Worm (Caenorhabditis elegans) whole organism, young adult: ENCODE data around the gene clc-12.
"Not testable (repeated sequence)": the region's sequence is repeated elsewhere in the genome, so short reads cannot be mapped to it uniquely, and the experiment has no call there.

Experiments
- B0019.2 ChIP-seq: fragments of 200-800 bp; sonication (Bioruptor generic); conservative IDR thresholded peaks from 2 replicates; pipeline ENCODE4 v1.3.6; 2022; ENCODE audit warnings: missing genetic modification reagents, missing genetic modification characterization, missing compliant biosample characterization
- C06A6.2 ChIP-seq: fragments of 200-800 bp; sonication (Bioruptor generic); conservative IDR thresholded peaks from 2 replicates; pipeline ENCODE4 v1.3.6; 2022; ENCODE audit warnings: missing genetic modification characterization, missing compliant biosample characterization
- D2030.7 ChIP-seq: fragments of 200-800 bp; sonication (Bioruptor generic); IDR thresholded peaks from 2 replicates; pipeline ENCODE4 v1.3.6; 2022; ENCODE audit warnings: missing genetic modification reagents, missing genetic modification characterization, missing compliant biosample characterization
- F22D6.2 ChIP-seq: sonication (generic microtip); optimal IDR thresholded peaks from 2 replicates; lab custom pipeline; 2016; ENCODE audit warnings: mild to moderate bottlenecking, missing genetic modification characterization, missing compliant biosample characterization
- F39B2.1 ChIP-seq: fragments of 200-800 bp; sonication (Bioruptor generic); IDR thresholded peaks from 2 replicates; pipeline ENCODE4 v1.3.6; 2022; ENCODE audit warnings: missing genetic modification reagents, missing genetic modification characterization, missing compliant biosample characterization
- K12H6.12 ChIP-seq: fragments of 200-800 bp; sonication (Bioruptor generic); optimal IDR thresholded peaks from 2 replicates; lab custom pipeline; 2018; ENCODE audit warnings: mild to moderate bottlenecking, missing genetic modification characterization, missing compliant biosample characterization
- Y53G8AR.9 ChIP-seq: fragments of 200-800 bp; sonication (Bioruptor generic); conservative IDR thresholded peaks from 2 replicates; pipeline ENCODE4 v1.3.6; 2022; ENCODE audit warnings: missing genetic modification reagents, missing genetic modification characterization, missing compliant biosample characterization
- Y79H2A.3 ChIP-seq: fragments of 200-800 bp; sonication (Bioruptor generic); conservative IDR thresholded peaks from 2 replicates; pipeline ENCODE4 v1.3.6; 2022; ENCODE audit warnings: missing genetic modification reagents, missing genetic modification characterization, missing compliant biosample characterization
- akir-1 ChIP-seq: fragments of 200-800 bp; sonication (Bioruptor generic); optimal IDR thresholded peaks from 2 replicates; lab custom pipeline; 2018; ENCODE audit warnings: mild to moderate bottlenecking, missing genetic modification characterization, moderate library complexity, missing compliant biosample characterization
- ama-1 ChIP-seq, 3 experiments: fragments of 150-350 bp in 1 of 3; sonication (generic microtip) in 2 of 3; optimal IDR thresholded peaks; 2 replicates each; lab custom pipeline; 2014 to 2018; ENCODE audit warnings: missing biosample characterization in 2 of 3, missing genetic modification characterization in 2 of 3, missing genetic modification reagents in 2 of 3
- athp-1 ChIP-seq: sonication (generic microtip); optimal IDR thresholded peaks from 2 replicates; lab custom pipeline; 2017; ENCODE audit warnings: mild to moderate bottlenecking, missing genetic modification characterization, missing compliant biosample characterization
- attf-5 ChIP-seq: fragments of 200-800 bp; sonication (Bioruptor generic); optimal IDR thresholded peaks from 2 replicates; lab custom pipeline; 2018; ENCODE audit warnings: mild to moderate bottlenecking, missing genetic modification characterization, missing compliant biosample characterization
- bed-1 ChIP-seq: fragments of 200-800 bp; sonication (Bioruptor generic); IDR thresholded peaks from 2 replicates; pipeline ENCODE4 v1.3.6; 2022; ENCODE audit warnings: missing genetic modification reagents, missing genetic modification characterization, missing compliant biosample characterization
- bed-2 ChIP-seq: fragments of 200-800 bp; sonication (Bioruptor generic); IDR thresholded peaks from 2 replicates; pipeline ENCODE4 v1.3.6; 2022; ENCODE audit warnings: missing genetic modification reagents, missing genetic modification characterization, missing compliant biosample characterization
- ccch-3 ChIP-seq: fragments of 200-800 bp; sonication (Bioruptor generic); optimal IDR thresholded peaks from 2 replicates; lab custom pipeline; 2018; ENCODE audit warnings: mild to moderate bottlenecking, missing genetic modification characterization, missing compliant biosample characterization
- cebp-1 ChIP-seq, 2 experiments: fragments of 200-800 bp in 1 of 2; sonication (Bioruptor generic) in 1 of 2; sonication (generic microtip) in 1 of 2; IDR thresholded peaks in 1 of 2; optimal IDR thresholded peaks in 1 of 2; 2 replicates each; pipeline versions ENCODE4 v1.3.6 to Lab custom; 2017 to 2022; ENCODE audit warnings: missing compliant biosample characterization in 2 of 2, missing genetic modification characterization in 2 of 2, mild to moderate bottlenecking in 1 of 2, missing genetic modification reagents in 1 of 2, moderate library complexity in 1 of 2
- ceh-100 ChIP-seq: fragments of 200-800 bp; sonication (Bioruptor generic); IDR thresholded peaks from 2 replicates; pipeline ENCODE4 v1.3.6; 2022; ENCODE audit warnings: missing genetic modification reagents, missing genetic modification characterization, missing compliant biosample characterization
- ceh-91 ChIP-seq: fragments of 200-800 bp; sonication (Bioruptor generic); IDR thresholded peaks from 2 replicates; pipeline ENCODE4 v1.3.6; 2022; ENCODE audit warnings: missing genetic modification reagents, missing genetic modification characterization, missing compliant biosample characterization
- die-1 ChIP-seq: sonication (generic microtip); optimal IDR thresholded peaks from 2 replicates; lab custom pipeline; 2016; ENCODE audit warnings: missing genotype, mild to moderate bottlenecking, missing genetic modification characterization, missing compliant biosample characterization
- dox-1 ChIP-seq: fragments of 200-800 bp; sonication (Bioruptor generic); IDR thresholded peaks from 2 replicates; pipeline ENCODE4 v1.3.6; 2022; ENCODE audit warnings: missing genetic modification reagents, missing genetic modification characterization, missing compliant biosample characterization
- dpff-1 ChIP-seq: sonication (generic microtip); optimal IDR thresholded peaks from 2 replicates; lab custom pipeline; 2017; ENCODE audit warnings: mild to moderate bottlenecking, missing genetic modification characterization, missing compliant biosample characterization
- egl-18 ChIP-seq: fragments of 200-800 bp; sonication (Bioruptor generic); IDR thresholded peaks from 2 replicates; pipeline ENCODE4 v1.3.6; 2022; ENCODE audit warnings: missing genetic modification reagents, missing genetic modification characterization, missing compliant biosample characterization
- egrh-3 ChIP-seq: fragments of 200-800 bp; sonication (Bioruptor generic); IDR thresholded peaks from 2 replicates; pipeline ENCODE4 v1.3.6; 2022; ENCODE audit warnings: missing genetic modification reagents, missing genetic modification characterization, missing compliant biosample characterization
- hlh-12 ChIP-seq: sonication (generic microtip); optimal IDR thresholded peaks from 2 replicates; lab custom pipeline; 2016; ENCODE audit warnings: missing genetic modification characterization, missing compliant biosample characterization
- let-526 ChIP-seq: fragments of 200-800 bp; sonication (Bioruptor generic); IDR thresholded peaks from 2 replicates; pipeline ENCODE4 v1.3.6; 2022; ENCODE audit warnings: missing genetic modification reagents, missing genetic modification characterization, missing compliant biosample characterization
- lin-26 ChIP-seq: fragments of 200-800 bp; sonication (Bioruptor generic); IDR thresholded peaks from 2 replicates; pipeline ENCODE4 v1.3.6; 2022; ENCODE audit warnings: missing genetic modification reagents, missing genetic modification characterization, missing compliant biosample characterization
- lin-54 ChIP-seq: fragments of 200-800 bp; sonication (Bioruptor generic); optimal IDR thresholded peaks from 2 replicates; lab custom pipeline; 2018; ENCODE audit warnings: mild to moderate bottlenecking, missing genetic modification characterization, missing compliant biosample characterization
- madf-3 ChIP-seq: fragments of 200-800 bp; sonication (Bioruptor generic); IDR thresholded peaks from 2 replicates; pipeline ENCODE4 v1.3.6; 2022; ENCODE audit warnings: missing genetic modification reagents, missing genetic modification characterization, missing compliant biosample characterization
- nfyb-1 ChIP-seq: fragments of 200-800 bp; sonication (Bioruptor generic); IDR thresholded peaks from 2 replicates; pipeline ENCODE4 v1.3.6; 2022; ENCODE audit warnings: missing genetic modification reagents, missing genetic modification characterization, missing compliant biosample characterization
- nhr-80 ChIP-seq: sonication (generic microtip); optimal IDR thresholded peaks from 2 replicates; lab custom pipeline; 2016; ENCODE audit warnings: missing genetic modification characterization, missing compliant biosample characterization
- pbrm-1 ChIP-seq: fragments of 200-800 bp; sonication (Bioruptor generic); IDR thresholded peaks from 2 replicates; pipeline ENCODE4 v1.3.6; 2022; ENCODE audit warnings: missing genetic modification reagents, missing genetic modification characterization, missing compliant biosample characterization
- snpc-4 ChIP-seq, 5 experiments: fragments of 150-350 bp in 1 of 5; sonication (generic microtip) in 4 of 5; optimal IDR thresholded peaks; 2 replicates each; lab custom pipeline; 2014 to 2018; ENCODE audit warnings: missing genetic modification characterization in 5 of 5, missing biosample characterization in 3 of 5, antibody characterized with exemption in 2 of 5, mild to moderate bottlenecking in 2 of 5, missing compliant biosample characterization in 2 of 5, missing genotype in 2 of 5, moderate library complexity in 2 of 5, missing genetic modification reagents in 1 of 5
- zfh-2 ChIP-seq: fragments of 200-800 bp; sonication (Bioruptor generic); conservative IDR thresholded peaks from 2 replicates; pipeline ENCODE4 v1.3.6; 2022; ENCODE audit warnings: missing genetic modification reagents, missing genetic modification characterization, missing compliant biosample characterization
- ztf-6 ChIP-seq: fragments of 200-800 bp; sonication (Bioruptor generic); IDR thresholded peaks from 2 replicates; pipeline ENCODE4 v1.3.6; 2022; ENCODE audit warnings: missing genetic modification reagents, missing genetic modification characterization, missing compliant biosample characterization

clc-12 gene

ce11 chrV:17026289-17026688 is 17.1 kb upstream of the clc-12 start, which contains the start of gene F49H6.15:
TSS of gene F49H6.15 (minus strand) at chrV:17026389.
- TF ChIP-seq ama-1 (optimal IDR thresholded peaks at IDR 0.05; lab: Kevin White, UChicago) (no peak), ama-1 (GFP tag; optimal IDR thresholded peaks at IDR 0.05; lab: Kevin White, UChicago) (no peak), F39B2.1 (GFP tag; lab: Robert Waterston, UW) (no peak), C06A6.2 (GFP tag; lab: Robert Waterston, UW) (no peak), egl-18 (GFP tag; lab: Robert Waterston, UW) (no peak), die-1 (tag; lab: Kevin White, UChicago) (no peak), Y53G8AR.9 (no peak), bed-1 (GFP tag; lab: Robert Waterston, UW) (no peak), lin-54 (GFP tag; lab: Kevin White, UChicago) (no peak), attf-5 (GFP tag; lab: Kevin White, UChicago) (no peak), K12H6.12 (tag; lab: Kevin White, UChicago) (no peak), athp-1 (tag; lab: Kevin White, UChicago) (no peak), akir-1 (GFP tag; lab: Kevin White, UChicago) (no peak), F22D6.2 (tag; lab: Kevin White, UChicago) (no peak), ztf-6 (GFP tag; lab: Robert Waterston, UW) (no peak)

- TF ChIP-seq egrh-3 (GFP tag; lab: Robert Waterston, UW): no peak
- no peak for TF ChIP-seq F39B2.1 (GFP tag; lab: Robert Waterston, UW)
- no peak for TF ChIP-seq let-526 (GFP tag; lab: Robert Waterston, UW)
- TF ChIP-seq cebp-1 (GFP tag; IDR thresholded peaks at IDR 0.05; lab: Robert Waterston, UW): no peak
- TF ChIP-seq cebp-1 (tag; optimal IDR thresholded peaks at IDR 0.05; lab: Kevin White, UChicago): no peak
- TF ChIP-seq bed-2: no peak
- TF ChIP-seq attf-5 (GFP tag; lab: Kevin White, UChicago): no peak
- no peak for TF ChIP-seq snpc-4 (GFP tag; optimal IDR thresholded peaks at IDR 0.05; lab: Kevin White, UChicago)
- peak in 1 of 4 experiments; percentile 40 for TF ChIP-seq snpc-4 (tag; optimal IDR thresholded peaks at IDR 0.05; lab: Kevin White, UChicago)
- TF ChIP-seq dpff-1: no peak
- no peak for TF ChIP-seq ceh-100
- TF ChIP-seq hlh-12 (tag; lab: Kevin White, UChicago): no peak
- TF ChIP-seq madf-3 (GFP tag; lab: Robert Waterston, UW): no peak
- no peak for TF ChIP-seq B0019.2 (GFP tag; lab: Robert Waterston, UW)
- TF ChIP-seq D2030.7: no peak
- TF ChIP-seq nhr-80 (tag; lab: Kevin White, UChicago): peak; percentile 37
- no peak for TF ChIP-seq Y79H2A.3 (GFP tag; lab: Robert Waterston, UW)
- no peak for TF ChIP-seq ccch-3 (GFP tag; lab: Kevin White, UChicago)
Observed at ce11 chrV:17022613-17023322, 13.6 kb upstream of the clc-12 start, which contains the start of the genes F49H6.8 and F49H6.5. TSS of gene F49H6.8 (minus strand) at chrV:17022663. TSS of gene F49H6.5 (plus strand) at chrV:17023241.

- TF ChIP-seq lin-26 (GFP tag; lab: Robert Waterston, UW) (0 out of 2 replicates have a peak, but pooled peaks have one; percentile 36), ceh-91 (GFP tag; lab: Robert Waterston, UW) (0 out of 2 replicates have a peak, but pooled peaks have one; percentile 15), nfyb-1 (GFP tag; lab: Robert Waterston, UW) (0 out of 2 replicates have a peak, but pooled peaks have one; percentile 39), dox-1 (GFP tag; lab: Robert Waterston, UW) (peak; percentile 39; the same call in 1 of the 2 replicates), pbrm-1 (GFP tag; lab: Robert Waterston, UW) (0 out of 2 replicates have a peak, but pooled peaks have one; percentile 20), zfh-2 (GFP tag; lab: Robert Waterston, UW) (peak; percentile 90), egrh-3 (GFP tag; lab: Robert Waterston, UW) (peak; percentile 74; the same call in 1 of the 2 replicates), snpc-4 (tag; optimal IDR thresholded peaks at IDR 0.05; lab: Kevin White, UChicago) (peak in 1 of 4 experiments; percentile 59)
- not testable (repeated sequence) for TF ChIP-seq snpc-4 (GFP tag; optimal IDR thresholded peaks at IDR 0.05; lab: Kevin White, UChicago)
Observed at ce11 chrV:17022100-17022499, 12.9 kb upstream of the clc-12 start.
